Worm (Caenorhabditis elegans): ENCODE measurements around the gene T27A8.2.

Gene T27A8.2

ce11 chrX:16055245-16055644 is 3.5 kb downstream of the T27A8.2 start, which contains the start of gene T27A8.7:
Gene T27A8.7 (plus strand): TSS chrX:16055545.
- TF ChIP-seq tra-4 (tag; optimal IDR thresholded peaks at IDR 0.05) (no peak), flt-1 (GFP tag; IDR thresholded peaks at IDR 0.05) (no peak), aly-1 (tag; optimal IDR thresholded peaks at IDR 0.05) (no peak), ceh-13 (GFP tag; optimal IDR thresholded peaks at IDR 0.05) (no peak), ama-1 (optimal IDR thresholded peaks at IDR 0.05) (no peak), tbx-37 (GFP tag; conservative IDR thresholded peaks at IDR 0.05) (no peak), sea-1 (GFP tag; conservative IDR thresholded peaks at IDR 0.05) (no peak), B0310.2 (tag; optimal IDR thresholded peaks at IDR 0.05) (no peak), pes-1 (GFP tag; IDR thresholded peaks at IDR 0.05) (no peak), hmbx-1 (tag; optimal IDR thresholded peaks at IDR 0.05) (no peak), ceh-36 (tag; optimal IDR thresholded peaks at IDR 0.05) (no peak), hnd-1 (tag; optimal IDR thresholded peaks at IDR 0.05) (no peak), tbx-11 (GFP tag; IDR thresholded peaks at IDR 0.05) (no peak), ets-7 (tag; optimal IDR thresholded peaks at IDR 0.05) (no peak), hmg-4 (GFP tag; optimal IDR thresholded peaks at IDR 0.05) (no peak), scrt-1 (GFP tag; IDR thresholded peaks at IDR 0.05) (no peak), F13C5.2 (tag; optimal IDR thresholded peaks at IDR 0.05) (no peak)

- TF ChIP-seq pes-1 (GFP tag; IDR thresholded peaks at IDR 0.05) (no peak), aly-1 (tag; optimal IDR thresholded peaks at IDR 0.05) (no peak), ets-7 (tag; optimal IDR thresholded peaks at IDR 0.05) (no peak), F13C5.2 (tag; optimal IDR thresholded peaks at IDR 0.05) (no peak), ceh-13 (GFP tag; optimal IDR thresholded peaks at IDR 0.05) (no peak), B0310.2 (tag; optimal IDR thresholded peaks at IDR 0.05) (no peak), flt-1 (GFP tag; IDR thresholded peaks at IDR 0.05) (no peak), tbx-11 (GFP tag; IDR thresholded peaks at IDR 0.05) (no peak), hmbx-1 (tag; optimal IDR thresholded peaks at IDR 0.05) (no peak), tra-4 (tag; optimal IDR thresholded peaks at IDR 0.05) (no peak), sea-1 (GFP tag; conservative IDR thresholded peaks at IDR 0.05) (no peak), tbx-37 (GFP tag; conservative IDR thresholded peaks at IDR 0.05) (no peak), ama-1 (optimal IDR thresholded peaks at IDR 0.05) (no peak), hmg-4 (GFP tag; optimal IDR thresholded peaks at IDR 0.05) (no peak), hnd-1 (tag; optimal IDR thresholded peaks at IDR 0.05) (no peak), ceh-36 (tag; optimal IDR thresholded peaks at IDR 0.05) (no peak), scrt-1 (GFP tag; IDR thresholded peaks at IDR 0.05) (no peak)
Observed at ce11 chrX:16049573-16049972, 9.2 kb downstream of the T27A8.2 start, which contains the start of gene cpd-2. Gene cpd-2 (plus strand): TSS chrX:16049873.

DNA sequence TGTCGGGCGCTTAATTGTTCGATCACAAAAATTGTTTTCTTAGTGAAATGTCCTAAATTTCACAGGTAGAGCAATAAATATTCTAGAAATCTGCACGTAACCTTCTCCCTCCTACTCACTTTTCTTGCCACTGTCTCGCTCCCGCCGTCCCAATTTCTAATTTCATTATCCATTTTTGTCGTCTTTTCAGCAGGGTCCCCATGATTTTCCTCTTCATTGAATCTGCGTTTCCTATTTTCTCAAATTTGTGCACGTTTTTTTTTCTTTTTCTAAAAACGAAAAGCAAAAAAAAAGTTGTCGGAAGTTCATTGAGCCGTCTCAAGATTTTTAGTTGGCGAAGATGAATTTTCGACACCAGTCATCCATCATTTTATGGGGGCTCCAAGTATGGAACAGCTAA is 12.4 kb downstream of the T27A8.2 start:
- no peak for TF ChIP-seq tra-4 (tag; optimal IDR thresholded peaks at IDR 0.05)
- TF ChIP-seq pes-1 (GFP tag; IDR thresholded peaks at IDR 0.05) = no peak
- TF ChIP-seq tbx-11 (GFP tag; IDR thresholded peaks at IDR 0.05) = no peak
- TF ChIP-seq tbx-37 (GFP tag; conservative IDR thresholded peaks at IDR 0.05) = no peak
- no peak for TF ChIP-seq aly-1 (tag; optimal IDR thresholded peaks at IDR 0.05)
- no peak for TF ChIP-seq flt-1 (GFP tag; IDR thresholded peaks at IDR 0.05)
- TF ChIP-seq ceh-13 (GFP tag; optimal IDR thresholded peaks at IDR 0.05) = no peak
- no peak for TF ChIP-seq B0310.2 (tag; optimal IDR thresholded peaks at IDR 0.05)
- no peak for TF ChIP-seq scrt-1 (GFP tag; IDR thresholded peaks at IDR 0.05)
- TF ChIP-seq hmg-4 (GFP tag; optimal IDR thresholded peaks at IDR 0.05) = no peak
- no peak for TF ChIP-seq ets-7 (tag; optimal IDR thresholded peaks at IDR 0.05)
- TF ChIP-seq sea-1 (GFP tag; conservative IDR thresholded peaks at IDR 0.05) = no peak
- no peak for TF ChIP-seq hmbx-1 (tag; optimal IDR thresholded peaks at IDR 0.05)
- no peak for TF ChIP-seq ama-1 (optimal IDR thresholded peaks at IDR 0.05)
- no peak for TF ChIP-seq ceh-36 (tag; optimal IDR thresholded peaks at IDR 0.05)
- no peak for TF ChIP-seq F13C5.2 (tag; optimal IDR thresholded peaks at IDR 0.05)
- no peak for TF ChIP-seq hnd-1 (tag; optimal IDR thresholded peaks at IDR 0.05)

DNA sequence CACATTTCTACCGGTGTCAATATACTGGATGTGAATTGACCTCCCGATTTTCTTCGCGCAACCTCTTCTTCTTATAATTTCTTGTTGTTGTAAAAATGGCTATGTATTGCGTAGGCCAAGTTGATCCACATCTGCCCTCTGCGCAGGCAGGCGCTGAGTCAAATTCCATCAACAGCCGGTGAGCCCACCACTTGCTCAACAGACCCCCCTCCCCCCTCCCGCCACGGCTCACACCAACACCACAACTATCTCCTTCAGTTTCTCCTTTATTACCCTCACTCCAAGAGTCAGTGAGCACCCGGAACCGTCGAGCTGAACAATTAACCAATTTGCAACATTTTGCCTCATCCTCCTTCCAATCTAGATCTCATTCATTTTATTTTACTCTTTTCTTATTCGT is 14.4 kb downstream of the T27A8.2 start:
- TF ChIP-seq ceh-13 (GFP tag; optimal IDR thresholded peaks at IDR 0.05) = no peak
- no peak for TF ChIP-seq ceh-36 (tag; optimal IDR thresholded peaks at IDR 0.05)
- TF ChIP-seq hnd-1 (tag; optimal IDR thresholded peaks at IDR 0.05) = no peak

DNA sequence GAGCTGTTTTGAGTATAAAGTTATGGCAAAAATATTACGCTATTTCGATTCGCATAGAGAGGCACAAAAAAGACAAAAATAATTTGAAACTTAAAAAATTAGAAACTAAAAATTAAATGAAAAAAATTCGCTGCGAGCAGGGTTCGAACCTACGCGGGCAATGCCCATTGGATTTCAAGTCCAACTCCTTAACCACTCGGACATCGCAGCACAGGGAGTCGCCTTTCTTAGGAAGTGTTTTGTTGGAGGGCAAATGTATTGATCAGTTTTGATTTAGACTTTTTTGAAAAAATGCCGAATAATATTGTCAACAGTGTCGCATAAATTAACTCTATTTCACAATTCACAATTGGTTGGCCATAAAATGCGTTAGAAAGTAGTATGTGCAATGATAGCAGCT is 16.3 kb downstream of the T27A8.2 start:
- TF ChIP-seq ceh-13 (GFP tag; optimal IDR thresholded peaks at IDR 0.05) (no peak), hnd-1 (tag; optimal IDR thresholded peaks at IDR 0.05) (no peak), aly-1 (tag; optimal IDR thresholded peaks at IDR 0.05) (no peak), F13C5.2 (tag; optimal IDR thresholded peaks at IDR 0.05) (no peak), ama-1 (optimal IDR thresholded peaks at IDR 0.05) (no peak), hmg-4 (GFP tag; optimal IDR thresholded peaks at IDR 0.05) (no peak)

DNA sequence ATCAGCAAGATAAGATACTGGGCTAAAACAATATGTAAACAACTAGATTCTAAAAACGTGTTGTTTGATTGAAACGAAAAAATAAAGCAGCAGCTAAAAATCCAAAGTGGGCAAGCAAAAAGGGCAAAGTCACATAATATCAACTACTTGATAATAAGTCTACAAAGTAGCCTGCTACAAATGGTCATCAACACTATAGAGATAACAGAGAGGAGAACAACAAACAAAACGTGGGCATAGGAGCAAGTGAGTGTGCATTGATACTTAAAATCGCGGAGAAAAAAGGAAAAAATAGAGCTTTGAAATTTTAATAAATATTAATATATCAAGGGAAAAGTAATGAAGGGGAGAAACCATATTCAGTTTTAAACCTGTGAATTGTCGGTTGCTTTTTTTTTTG is 16.9 kb downstream of the T27A8.2 start:
- TF ChIP-seq pes-1 (GFP tag; IDR thresholded peaks at IDR 0.05) (no peak), hmg-4 (GFP tag; optimal IDR thresholded peaks at IDR 0.05) (no peak), ceh-36 (tag; optimal IDR thresholded peaks at IDR 0.05) (no peak), B0310.2 (tag; optimal IDR thresholded peaks at IDR 0.05) (no peak), ceh-13 (GFP tag; optimal IDR thresholded peaks at IDR 0.05) (no peak), flt-1 (GFP tag; IDR thresholded peaks at IDR 0.05) (no peak), aly-1 (tag; optimal IDR thresholded peaks at IDR 0.05) (no peak), hnd-1 (tag; optimal IDR thresholded peaks at IDR 0.05) (no peak), scrt-1 (GFP tag; IDR thresholded peaks at IDR 0.05) (no peak), tbx-11 (GFP tag; IDR thresholded peaks at IDR 0.05) (no peak), sea-1 (GFP tag; conservative IDR thresholded peaks at IDR 0.05) (no peak), tra-4 (tag; optimal IDR thresholded peaks at IDR 0.05) (no peak), ets-7 (tag; optimal IDR thresholded peaks at IDR 0.05) (no peak), F13C5.2 (tag; optimal IDR thresholded peaks at IDR 0.05) (no peak), ama-1 (optimal IDR thresholded peaks at IDR 0.05) (no peak), tbx-37 (GFP tag; conservative IDR thresholded peaks at IDR 0.05) (no peak), hmbx-1 (tag; optimal IDR thresholded peaks at IDR 0.05) (no peak)

DNA sequence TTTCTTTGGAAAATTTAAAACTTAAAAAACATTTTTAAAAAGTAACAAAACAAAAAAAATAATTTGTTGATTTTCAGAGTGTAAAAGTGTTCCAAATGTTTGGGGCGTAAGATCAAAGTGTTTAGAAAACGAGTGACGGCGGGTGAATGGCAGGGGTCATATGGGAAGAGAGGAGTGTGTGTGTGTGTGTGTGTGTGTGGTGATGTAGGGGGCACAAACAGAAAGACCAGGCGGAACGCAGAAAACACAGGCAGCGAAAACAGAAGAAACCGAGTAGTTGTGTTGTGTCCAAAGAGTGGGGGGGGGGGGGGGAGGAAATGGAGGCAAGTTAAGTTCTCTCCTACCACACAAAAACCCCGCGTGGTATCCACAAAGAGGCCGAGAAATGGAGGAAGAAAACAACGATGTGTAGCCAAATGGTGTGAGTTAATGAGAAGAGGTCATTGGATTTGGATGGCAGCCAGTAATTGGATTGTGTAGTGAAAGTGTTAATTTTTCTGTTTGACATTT is 18.5 kb downstream of the T27A8.2 start, which contains the start of gene B0395.3:
Gene B0395.3, minus strand, starts transcription at position 51 of the 510 bp plus-strand sequence.
- no peak for TF ChIP-seq hmbx-1 (tag; optimal IDR thresholded peaks at IDR 0.05)
- TF ChIP-seq tbx-11 (GFP tag; IDR thresholded peaks at IDR 0.05) = no peak
- TF ChIP-seq sea-1 (GFP tag; conservative IDR thresholded peaks at IDR 0.05) = 0 out of 2 replicates have a peak, but pooled peaks have one; percentile 22
- TF ChIP-seq flt-1 (GFP tag; IDR thresholded peaks at IDR 0.05) = no peak
- TF ChIP-seq ceh-36 (tag; optimal IDR thresholded peaks at IDR 0.05) = peak; percentile 36
- no peak for TF ChIP-seq ceh-13 (GFP tag; optimal IDR thresholded peaks at IDR 0.05)
- no peak for TF ChIP-seq B0310.2 (tag; optimal IDR thresholded peaks at IDR 0.05)
- TF ChIP-seq hnd-1 (tag; optimal IDR thresholded peaks at IDR 0.05) = no peak
- no peak for TF ChIP-seq tbx-37 (GFP tag; conservative IDR thresholded peaks at IDR 0.05)
- TF ChIP-seq ets-7 (tag; optimal IDR thresholded peaks at IDR 0.05) = no peak
- peak; percentile 2 for TF ChIP-seq aly-1 (tag; optimal IDR thresholded peaks at IDR 0.05)
- peak; percentile 42; the same call in 1 of the 2 replicates for TF ChIP-seq pes-1 (GFP tag; IDR thresholded peaks at IDR 0.05)
- TF ChIP-seq tra-4 (tag; optimal IDR thresholded peaks at IDR 0.05) = no peak
- TF ChIP-seq scrt-1 (GFP tag; IDR thresholded peaks at IDR 0.05) = no peak
- TF ChIP-seq hmg-4 (GFP tag; optimal IDR thresholded peaks at IDR 0.05) = peak; percentile 84
- TF ChIP-seq F13C5.2 (tag; optimal IDR thresholded peaks at IDR 0.05) = peak; percentile 15
- no peak for TF ChIP-seq ama-1 (optimal IDR thresholded peaks at IDR 0.05)
